Worm (Caenorhabditis elegans) whole organism, L4 larva: ENCODE measurements around the gene F49F1.15.

Source experiments
- Y48G9A.11 ChIP-seq: fragments of 200-800 bp; sonication (Bioruptor generic); IDR thresholded peaks from 2 replicates; pipeline ENCODE4 v1.3.6; 2022; ENCODE audit warnings: missing genetic modification reagents, missing genetic modification characterization, missing compliant biosample characterization
- Y75B8A.6 ChIP-seq: fragments of 200-800 bp; sonication (Bioruptor generic); IDR thresholded peaks from 2 replicates; pipeline ENCODE4 v1.3.6; 2022; ENCODE audit warnings: missing genetic modification reagents, missing genetic modification characterization, missing compliant biosample characterization
- aha-1 ChIP-seq: fragments of 150-350 bp; peaks from one replicate; lab custom pipeline; 2014; ENCODE audit warnings: missing biosample characterization, missing genetic modification characterization
- ceh-62 ChIP-seq: sonication (generic microtip); optimal IDR thresholded peaks from 2 replicates; lab custom pipeline; 2017; ENCODE audit warnings: missing biosample characterization, missing genetic modification characterization
- dpl-1 ChIP-seq: fragments of 150-350 bp; optimal IDR thresholded peaks from 2 replicates; lab custom pipeline; 2014; ENCODE audit warnings: missing biosample characterization, missing genetic modification reagents, missing genetic modification characterization
- egl-27 ChIP-seq: sonication (generic microtip); optimal IDR thresholded peaks from 3 replicates; lab custom pipeline; 2017; ENCODE audit warnings: missing biosample characterization, missing genetic modification reagents, missing genetic modification characterization
- fkh-10 ChIP-seq: fragments of 150-350 bp; optimal IDR thresholded peaks from 2 replicates; lab custom pipeline; 2014; ENCODE audit warnings: missing biosample characterization, missing genetic modification reagents, missing genetic modification characterization
- hmg-1.1 ChIP-seq: fragments of 200-800 bp; sonication (Bioruptor generic); IDR thresholded peaks from 2 replicates; pipeline ENCODE4 v1.3.6; 2022; ENCODE audit warnings: missing genetic modification reagents, missing genetic modification characterization, missing compliant biosample characterization
- lsy-2 ChIP-seq, 2 experiments: fragments of 150-350 bp in 1 of 2; sonication (generic microtip) in 1 of 2; optimal IDR thresholded peaks; 2 replicates each; lab custom pipeline; 2014 to 2017; ENCODE audit warnings: missing biosample characterization in 2 of 2, missing genetic modification characterization in 2 of 2
- nhr-76 ChIP-seq: fragments of 150-350 bp; optimal IDR thresholded peaks from 2 replicates; lab custom pipeline; 2014; ENCODE audit warnings: missing biosample characterization, missing genetic modification characterization
- pqm-1 ChIP-seq: sonication (generic microtip); optimal IDR thresholded peaks from 2 replicates; lab custom pipeline; 2017; ENCODE audit warnings: missing biosample characterization, missing genetic modification characterization
- tra-1 ChIP-seq: fragments of 200-800 bp; sonication (Bioruptor generic); IDR thresholded peaks from 2 replicates; pipeline ENCODE4 v1.3.6; 2022; ENCODE audit warnings: missing genetic modification reagents, missing genetic modification characterization, missing compliant biosample characterization

DNA sequence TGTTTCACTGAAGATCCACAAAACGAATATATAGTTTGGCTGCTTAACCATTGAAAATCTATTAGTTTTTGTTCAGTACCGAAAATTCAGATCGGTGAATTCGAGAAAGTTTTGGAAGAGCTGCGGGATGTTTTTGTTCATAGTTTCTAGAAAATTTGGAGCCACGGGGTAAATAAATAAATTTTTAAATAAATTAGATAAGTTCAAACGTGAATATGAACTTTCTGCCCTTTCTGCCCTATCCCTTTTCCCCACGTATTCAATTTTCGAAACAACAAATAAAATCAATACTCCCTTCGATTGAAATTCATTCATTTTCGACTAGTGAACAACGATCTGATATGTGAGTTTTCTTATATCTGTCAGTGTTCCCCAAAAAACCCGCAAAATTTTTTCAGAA lies 47.7 kb upstream of the F49F1.15 start, which contains the start of gene scrm-5:
- no peak for TF ChIP-seq aha-1 (tag; lab: Kevin White, UChicago)
- TF ChIP-seq lsy-2 (tag; optimal IDR thresholded peaks at IDR 0.05; lab: Kevin White, UChicago) = no peak
- TF ChIP-seq fkh-10 (GFP tag; lab: Kevin White, UChicago) = no peak
- no peak for TF ChIP-seq hmg-1.1 (GFP tag; lab: Robert Waterston, UW)
- TF ChIP-seq ceh-62 = no peak
- TF ChIP-seq egl-27 = no peak
- TF ChIP-seq dpl-1 (GFP tag; lab: Kevin White, UChicago) = no peak
- no peak for TF ChIP-seq tra-1 (GFP tag; lab: Robert Waterston, UW)
- no peak for TF ChIP-seq Y75B8A.6 (GFP tag; lab: Robert Waterston, UW)
- TF ChIP-seq nhr-76 (tag; lab: Kevin White, UChicago) = no peak
- no peak for TF ChIP-seq Y48G9A.11 (GFP tag; lab: Robert Waterston, UW)
- no peak for TF ChIP-seq pqm-1
